Fruit fly (Drosophila melanogaster) S2 (cell line): Measurements from ENCODE around the gene CG42577.

Experiments used
- CG8478 ChIP-seq: fragments of >200 bp; optimal IDR thresholded peaks from 2 replicates; lab custom pipeline; 2018
- CTCF ChIP-seq, 2 experiments: fragments of >200 bp; optimal IDR thresholded peaks; 2 replicates each; lab custom pipeline; 2018

Gene CG42577

dm6 chrX:20247710-20248109, 11.3 kb upstream of the CG42577 start:
- TF ChIP-seq CTCF (optimal IDR thresholded peaks at IDR 0.05; lab: Kevin White, UChicago), result no peak
- TF ChIP-seq CG8478 (lab: Kevin White, UChicago), result no peak

dm6 chrX:20251069-20251468, 8.0 kb upstream of the CG42577 start, which contains the start of the genes CG17068 and Rab10:
CG17068 (minus strand) TSS chrX:20251093.
Rab10 (plus strand) TSS chrX:20251338.
- TF ChIP-seq CTCF (optimal IDR thresholded peaks at IDR 0.05; lab: Kevin White, UChicago) (no peak), CG8478 (lab: Kevin White, UChicago) (no peak)

dm6 chrX:20251586-20252160, 7.4 kb upstream of the CG42577 start:
- TF ChIP-seq CG8478 (lab: Kevin White, UChicago), result no peak
- TF ChIP-seq CTCF (optimal IDR thresholded peaks at IDR 0.05; lab: Kevin White, UChicago), result no peak

- TF ChIP-seq CG8478 (lab: Kevin White, UChicago) (no peak), CTCF (optimal IDR thresholded peaks at IDR 0.05; lab: Kevin White, UChicago) (no peak)
These were observed 3.1 kb upstream of the CG42577 start for dm6 chrX:20255977-20256376.

dm6 chrX:20256849-20257590, 2.0 kb upstream of the CG42577 start, which contains the start of gene CG17065:
CG17065 (minus strand) TSS chrX:20257199.
- peak in 1 of 2 experiments; percentile 23 for TF ChIP-seq CTCF (optimal IDR thresholded peaks at IDR 0.05; lab: Kevin White, UChicago)
- no peak for TF ChIP-seq CG8478 (lab: Kevin White, UChicago)

dm6 chrX:20269669-20270068, 10.6 kb downstream of the CG42577 start, which contains the start of gene Inx6:
Inx6 (minus strand) TSS chrX:20269769.
- TF ChIP-seq CTCF (optimal IDR thresholded peaks at IDR 0.05; lab: Kevin White, UChicago), result no peak
- no peak for TF ChIP-seq CG8478 (lab: Kevin White, UChicago)
